Worm (Caenorhabditis elegans) whole organism, midembryonic: Measurements from ENCODE around the gene lsy-12.

Experiments
- cog-1 ChIP-seq: sonication (generic microtip); optimal IDR thresholded peaks from 2 replicates; lab custom pipeline; 2016; ENCODE audit warnings: missing genetic modification characterization, missing compliant biosample characterization
- flt-1 ChIP-seq: fragments of 200-800 bp; sonication (Bioruptor generic); IDR thresholded peaks from 2 replicates; pipeline ENCODE4 v1.3.6; 2022; ENCODE audit warnings: missing genetic modification characterization, missing compliant biosample characterization
- klf-2 ChIP-seq: fragments of 200-800 bp; sonication (Bioruptor generic); conservative IDR thresholded peaks from 2 replicates; pipeline ENCODE4 v1.3.6; 2022; ENCODE audit warnings: missing genetic modification reagents, missing genetic modification characterization, missing compliant biosample characterization
- med-1 ChIP-seq: sonication (generic microtip); optimal IDR thresholded peaks from 2 replicates; lab custom pipeline; 2017; ENCODE audit warnings: missing genetic modification characterization, mild to moderate bottlenecking, missing compliant biosample characterization, antibody characterized with exemption, missing genetic modification reagents; ENCODE audit not compliant: insufficient read depth
- ref-1 ChIP-seq: fragments of 200-800 bp; sonication (Bioruptor generic); conservative IDR thresholded peaks from 2 replicates; pipeline ENCODE4 v1.3.6; 2022; ENCODE audit warnings: missing genetic modification reagents, missing genetic modification characterization, missing compliant biosample characterization
- tab-1 ChIP-seq: fragments of 200-800 bp; sonication (Bioruptor generic); IDR thresholded peaks from 2 replicates; pipeline ENCODE4 v1.3.6; 2022; ENCODE audit warnings: missing genetic modification characterization, missing compliant biosample characterization
- ztf-23 ChIP-seq: fragments of 200-800 bp; sonication (Bioruptor generic); IDR thresholded peaks from 2 replicates; pipeline ENCODE4 v1.3.6; 2022; ENCODE audit warnings: missing genetic modification reagents, missing genetic modification characterization, missing compliant biosample characterization

ce11 chrV:9899278-9899677, 39.5 kb upstream of the lsy-12 start, which contains the start of gene egl-47:
- TF ChIP-seq cog-1 (no peak), flt-1 (no peak), ref-1 (GFP tag; lab: Robert Waterston, UW) (no peak), ztf-23 (no peak), klf-2 (no peak), tab-1 (GFP tag; lab: Robert Waterston, UW) (no peak), med-1 (GFP tag; lab: Kevin White, UChicago) (no peak)
